Fruit fly (Drosophila melanogaster): ENCODE results near the gene COX7A.

COX7A gene

DNA sequence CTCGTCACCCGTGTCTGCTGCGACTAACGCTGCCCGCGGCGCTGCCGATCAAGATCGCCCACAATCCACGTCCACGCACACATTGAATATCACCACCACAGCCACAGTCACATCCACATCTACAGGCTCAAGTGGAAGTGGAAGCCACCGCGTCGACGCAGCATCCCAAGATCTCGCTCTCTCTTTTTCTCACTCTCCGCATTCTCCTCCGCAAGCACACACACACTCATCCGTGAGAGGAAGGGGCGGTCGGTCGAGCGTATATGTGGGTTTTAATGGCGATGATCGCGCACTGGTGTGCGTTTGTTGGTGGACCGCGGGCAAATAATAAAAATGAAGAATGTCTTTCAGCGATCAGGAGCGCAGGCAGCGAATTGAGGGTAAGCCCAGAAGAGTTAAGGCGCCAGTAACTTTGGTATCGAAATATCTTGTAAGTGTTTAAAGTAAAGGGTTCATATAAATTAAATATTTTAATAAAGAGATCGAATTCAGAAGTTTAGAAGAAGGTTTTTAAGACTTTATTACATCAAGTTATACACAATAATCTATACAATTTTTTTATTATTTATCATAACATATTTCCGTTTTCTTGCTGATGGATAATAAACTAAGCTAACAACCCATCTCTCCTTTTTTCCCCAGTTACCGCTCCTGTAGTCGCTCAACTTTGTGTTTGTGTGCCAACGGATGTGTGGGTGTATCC, 6.9 kb downstream of the COX7A start, which contains the start of gene Poxm (continued):
- TF ChIP-seq CG3995 (GFP tag; optimal IDR thresholded peaks at IDR 0.05) (no peak), dan (GFP tag; IDR thresholded peaks at IDR 0.05) (peak; percentile 81), ssp (GFP tag; IDR thresholded peaks at IDR 0.05) (peak; percentile 89), eyg (GFP tag; optimal IDR thresholded peaks at IDR 0.05) (peak; percentile 14), CG2678 (tag; optimal IDR thresholded peaks at IDR 0.05) (peak; percentile 96), CG2120 (GFP tag; optimal IDR thresholded peaks at IDR 0.05) (peak; percentile 71), CG5953 (GFP tag; IDR thresholded peaks at IDR 0.05) (0 out of 2 replicates have a peak, but pooled peaks have one; percentile 42), bigmax (GFP tag; optimal IDR thresholded peaks at IDR 0.05) (no peak), CG4328 (GFP tag; optimal IDR thresholded peaks at IDR 0.05) (peak; percentile 86), pb (GFP tag; optimal IDR thresholded peaks at IDR 0.05) (no peak), knrl (GFP tag; IDR thresholded peaks at IDR 0.05; ENCODE audit: partially characterized antibody) (peak; percentile 69; the same call in 2 of the 3 replicates), ase (GFP tag; IDR thresholded peaks at IDR 0.05) (peak; percentile 79), Hr3 (GFP tag; optimal IDR thresholded peaks at IDR 0.05) (peak; percentile 94), Lpt (GFP tag; optimal IDR thresholded peaks at IDR 0.05) (no peak), amos (GFP tag; IDR thresholded peaks at IDR 0.05; ENCODE audit: partially characterized antibody) (no peak; the same call in none of the 2 replicates), tin (GFP tag; optimal IDR thresholded peaks at IDR 0.05) (peak; percentile 89), tx (GFP tag; optimal IDR thresholded peaks at IDR 0.05) (peak; percentile 35), grau (tag; optimal IDR thresholded peaks at IDR 0.05) (peak; percentile 93), Bdp1 (GFP tag; optimal IDR thresholded peaks at IDR 0.05) (peak; percentile 44), wor (GFP tag; IDR thresholded peaks at IDR 0.05) (peak; percentile 82; the same call in 1 of the 2 replicates), gcm (GFP tag; optimal IDR thresholded peaks at IDR 0.05) (peak; percentile 86), CG13123 (GFP tag; optimal IDR thresholded peaks at IDR 0.05) (peak; percentile 74), CG6683 (GFP tag; optimal IDR thresholded peaks at IDR 0.05) (no peak), her (GFP tag; optimal IDR thresholded peaks at IDR 0.05) (no peak), Sry-β (GFP tag; optimal IDR thresholded peaks at IDR 0.05) (peak; percentile 32), Doc2 (GFP tag; IDR thresholded peaks at IDR 0.05) (peak; percentile 67; the same call in 1 of the 2 replicates), btn (GFP tag; optimal IDR thresholded peaks at IDR 0.05) (peak; percentile 39), wdn (GFP tag; IDR thresholded peaks at IDR 0.05) (peak; percentile 47; the same call in 1 of the 2 replicates), Dad (GFP tag; optimal IDR thresholded peaks at IDR 0.05) (peak; percentile 75), CG12942 (GFP tag; optimal IDR thresholded peaks at IDR 0.05) (peak; percentile 77), dmrt11E (tag; optimal IDR thresholded peaks at IDR 0.05) (peak; percentile 91), kay (GFP tag; optimal IDR thresholded peaks at IDR 0.05) (peak; percentile 74), CG2202 (tag; optimal IDR thresholded peaks at IDR 0.05) (peak; percentile 65), CrebB (tag; optimal IDR thresholded peaks at IDR 0.05) (no peak), CG8765 (GFP tag; IDR thresholded peaks at IDR 0.05) (peak; percentile 82), CG14965 (GFP tag; optimal IDR thresholded peaks at IDR 0.05; ENCODE audit: borderline replicate concordance) (no peak), CG12104 (GFP tag; optimal IDR thresholded peaks at IDR 0.05) (peak; percentile 87), CG30020 (tag; optimal IDR thresholded peaks at IDR 0.05) (peak; percentile 78), ERR (GFP tag; optimal IDR thresholded peaks at IDR 0.05) (no peak), CG1603 (tag; optimal IDR thresholded peaks at IDR 0.05) (peak; percentile 28), Ptx1 (GFP tag; IDR thresholded peaks at IDR 0.05) (peak; percentile 94)

DNA sequence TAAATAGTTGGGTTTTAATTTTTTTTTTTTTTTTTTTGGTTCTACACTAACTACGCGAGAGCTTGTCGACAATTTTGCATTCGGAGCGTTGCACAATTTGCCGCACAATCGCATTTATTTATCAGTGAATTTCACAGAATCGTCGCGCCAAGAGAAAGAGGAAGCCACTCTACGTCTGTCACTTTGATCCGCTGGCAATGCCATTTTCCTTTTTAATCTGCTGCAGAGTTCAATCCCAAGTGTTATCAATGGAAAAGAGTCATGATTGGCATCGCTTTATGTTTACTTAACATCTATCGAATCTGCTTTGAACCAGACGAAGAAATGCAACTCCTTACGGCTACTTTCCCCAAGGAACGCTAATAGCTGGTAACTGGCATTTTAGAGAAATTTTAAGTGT, 11.2 kb downstream of the COX7A start:
- no peak for TF ChIP-seq Ets65A (GFP tag)
- TF ChIP-seq CG6765 (GFP tag; optimal IDR thresholded peaks at IDR 0.05): no peak
- TF ChIP-seq pfk (GFP tag; optimal IDR thresholded peaks at IDR 0.05): no peak
- no peak for TF ChIP-seq CG10321 (GFP tag; IDR thresholded peaks at IDR 0.05)
- no peak for TF ChIP-seq B-H2 (GFP tag; optimal IDR thresholded peaks at IDR 0.05)
- no peak for TF ChIP-seq CG5953 (GFP tag; IDR thresholded peaks at IDR 0.05)
- TF ChIP-seq Kr (GFP tag; optimal IDR thresholded peaks at IDR 0.05): no peak
- TF ChIP-seq CG2712 (tag; optimal IDR thresholded peaks at IDR 0.05): no peak
- TF ChIP-seq Sry-δ (GFP tag; optimal IDR thresholded peaks at IDR 0.05): no peak
- TF ChIP-seq MTF-1 (GFP tag; optimal IDR thresholded peaks at IDR 0.05; ENCODE audit: borderline replicate concordance): no peak
- TF ChIP-seq dan (GFP tag; IDR thresholded peaks at IDR 0.05): no peak
- no peak for TF ChIP-seq peb (GFP tag; IDR thresholded peaks at IDR 0.05)
- TF ChIP-seq Hmr (GFP tag; optimal IDR thresholded peaks at IDR 0.05): no peak
- no peak for TF ChIP-seq CG4328 (GFP tag; optimal IDR thresholded peaks at IDR 0.05)
